Fruit fly (Drosophila melanogaster) S2 (cell line): ENCODE measurements around the gene alphaTub85E.

Source experiments
- CG8478 ChIP-seq: fragments of >200 bp; optimal IDR thresholded peaks from 2 replicates; lab custom pipeline; 2018
- CTCF ChIP-seq, 2 experiments: fragments of >200 bp; optimal IDR thresholded peaks; 2 replicates each; lab custom pipeline; 2018

DNA sequence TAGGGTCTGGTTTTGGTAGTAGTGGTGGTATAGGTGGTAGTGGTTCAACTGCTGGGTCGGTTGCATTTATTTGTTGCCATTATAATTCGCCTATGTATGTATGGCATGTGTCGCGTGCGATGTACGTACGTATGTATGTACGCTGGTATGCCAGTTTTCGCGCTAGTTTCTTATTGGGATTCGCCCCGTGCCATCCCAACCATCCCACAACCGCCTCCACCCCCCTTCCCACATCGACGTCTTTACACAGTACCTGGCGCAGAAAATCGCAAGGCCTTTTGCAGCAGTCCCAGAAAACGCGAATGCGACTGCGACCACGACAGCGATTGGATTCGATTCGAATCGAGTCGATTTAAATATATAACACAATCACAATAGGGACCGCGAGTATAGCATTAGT lies 22.8 kb downstream of the alphaTub85E start:
- no peak for TF ChIP-seq CTCF (optimal IDR thresholded peaks at IDR 0.05; lab: Kevin White, UChicago)
- no peak for TF ChIP-seq CG8478
